Worm (Caenorhabditis elegans) whole organism, young adult: ENCODE results near the gene T19D12.6.

Experiments
- B0019.2 ChIP-seq: fragments of 200-800 bp; sonication (Bioruptor generic); conservative IDR thresholded peaks from 2 replicates; pipeline ENCODE4 v1.3.6; 2022; ENCODE audit warnings: missing genetic modification reagents, missing genetic modification characterization, missing compliant biosample characterization
- B0261.1 ChIP-seq: sonication (generic microtip); optimal IDR thresholded peaks from 2 replicates; lab custom pipeline; 2016; ENCODE audit warnings: mild to moderate bottlenecking, missing genetic modification characterization, moderate library complexity, missing compliant biosample characterization
- D2030.7 ChIP-seq: fragments of 200-800 bp; sonication (Bioruptor generic); IDR thresholded peaks from 2 replicates; pipeline ENCODE4 v1.3.6; 2022; ENCODE audit warnings: missing genetic modification reagents, missing genetic modification characterization, missing compliant biosample characterization
- F39B2.1 ChIP-seq: fragments of 200-800 bp; sonication (Bioruptor generic); IDR thresholded peaks from 2 replicates; pipeline ENCODE4 v1.3.6; 2022; ENCODE audit warnings: missing genetic modification reagents, missing genetic modification characterization, missing compliant biosample characterization
- K12H6.12 ChIP-seq: fragments of 200-800 bp; sonication (Bioruptor generic); optimal IDR thresholded peaks from 2 replicates; lab custom pipeline; 2018; ENCODE audit warnings: mild to moderate bottlenecking, missing genetic modification characterization, missing compliant biosample characterization
- T07F8.4 ChIP-seq: sonication (generic microtip); optimal IDR thresholded peaks from 2 replicates; lab custom pipeline; 2016; ENCODE audit warnings: mild to moderate bottlenecking, missing genetic modification characterization, moderate library complexity, missing compliant biosample characterization
- T26A5.8 ChIP-seq: sonication (generic microtip); optimal IDR thresholded peaks from 2 replicates; lab custom pipeline; 2016; ENCODE audit warnings: missing genetic modification characterization, missing compliant biosample characterization
- athp-1 ChIP-seq: sonication (generic microtip); optimal IDR thresholded peaks from 2 replicates; lab custom pipeline; 2017; ENCODE audit warnings: mild to moderate bottlenecking, missing genetic modification characterization, missing compliant biosample characterization
- attf-3 ChIP-seq: fragments of 200-800 bp; sonication (Bioruptor generic); conservative IDR thresholded peaks from 2 replicates; pipeline ENCODE4 v1.3.6; 2022; ENCODE audit warnings: missing genetic modification reagents, missing genetic modification characterization, missing compliant biosample characterization
- attf-6 ChIP-seq: fragments of 200-800 bp; sonication (Bioruptor generic); IDR thresholded peaks from 2 replicates; pipeline ENCODE4 v1.3.6; 2022; ENCODE audit warnings: missing genetic modification reagents, missing genetic modification characterization, missing compliant biosample characterization
- bed-2 ChIP-seq: fragments of 200-800 bp; sonication (Bioruptor generic); IDR thresholded peaks from 2 replicates; pipeline ENCODE4 v1.3.6; 2022; ENCODE audit warnings: missing genetic modification reagents, missing genetic modification characterization, missing compliant biosample characterization
- ceh-58 ChIP-seq: fragments of 200-800 bp; sonication (Bioruptor generic); IDR thresholded peaks from 2 replicates; pipeline ENCODE4 v1.3.6; 2022; ENCODE audit warnings: missing genetic modification characterization, missing compliant biosample characterization
- dox-1 ChIP-seq: fragments of 200-800 bp; sonication (Bioruptor generic); IDR thresholded peaks from 2 replicates; pipeline ENCODE4 v1.3.6; 2022; ENCODE audit warnings: missing genetic modification reagents, missing genetic modification characterization, missing compliant biosample characterization
- efl-1 ChIP-seq: fragments of 150-350 bp; optimal IDR thresholded peaks from 2 replicates; lab custom pipeline; 2014; ENCODE audit warnings: missing biosample characterization, missing genetic modification reagents, missing genetic modification characterization
- egl-44 ChIP-seq: fragments of 200-800 bp; sonication (Bioruptor generic); IDR thresholded peaks from 2 replicates; pipeline ENCODE4 v1.3.6; 2022; ENCODE audit warnings: missing genetic modification reagents, missing genetic modification characterization, missing compliant biosample characterization
- hrde-1 ChIP-seq: sonication (generic microtip); optimal IDR thresholded peaks from 2 replicates; lab custom pipeline; 2016; ENCODE audit warnings: missing genetic modification characterization, mild to moderate bottlenecking, missing compliant biosample characterization, moderate library complexity, missing genotype, missing genetic modification reagents, borderline replicate concordance
- hsf-1 ChIP-seq: fragments of 200-800 bp; sonication (Bioruptor generic); IDR thresholded peaks from 2 replicates; pipeline ENCODE4 v1.3.6; 2022; ENCODE audit warnings: missing genetic modification reagents, missing genetic modification characterization, missing compliant biosample characterization
- lag-1 ChIP-seq: fragments of 200-800 bp; sonication (Bioruptor generic); IDR thresholded peaks from 2 replicates; pipeline ENCODE4 v1.3.6; 2022; ENCODE audit warnings: missing genetic modification reagents, missing genetic modification characterization, missing compliant biosample characterization
- let-607 ChIP-seq, 2 experiments: fragments of 200-800 bp in 1 of 2; sonication (Bioruptor generic) in 1 of 2; sonication (generic microtip) in 1 of 2; optimal IDR thresholded peaks; 2 replicates each; lab custom pipeline; 2016 to 2018; ENCODE audit warnings: mild to moderate bottlenecking in 2 of 2, missing compliant biosample characterization in 2 of 2, missing genetic modification characterization in 2 of 2, moderate library complexity in 2 of 2, missing genotype in 1 of 2
- lin-26 ChIP-seq: fragments of 200-800 bp; sonication (Bioruptor generic); IDR thresholded peaks from 2 replicates; pipeline ENCODE4 v1.3.6; 2022; ENCODE audit warnings: missing genetic modification reagents, missing genetic modification characterization, missing compliant biosample characterization
- lir-1 ChIP-seq: fragments of 200-800 bp; sonication (Bioruptor generic); conservative IDR thresholded peaks from 2 replicates; pipeline ENCODE4 v1.3.6; 2022; ENCODE audit warnings: missing genetic modification reagents, missing genetic modification characterization, missing compliant biosample characterization
- mcd-1 ChIP-seq: fragments of 200-800 bp; sonication (Bioruptor generic); IDR thresholded peaks from 2 replicates; pipeline ENCODE4 v1.3.6; 2022; ENCODE audit warnings: missing genetic modification reagents, missing genetic modification characterization, missing compliant biosample characterization
- nhr-27 ChIP-seq: fragments of 200-800 bp; sonication (Bioruptor generic); optimal IDR thresholded peaks from 2 replicates; lab custom pipeline; 2018; ENCODE audit warnings: mild to moderate bottlenecking, missing genetic modification characterization, moderate library complexity, missing compliant biosample characterization
- nhr-80 ChIP-seq: sonication (generic microtip); optimal IDR thresholded peaks from 2 replicates; lab custom pipeline; 2016; ENCODE audit warnings: missing genetic modification characterization, missing compliant biosample characterization
- snpc-1.3 ChIP-seq: sonication (generic microtip); optimal IDR thresholded peaks from 2 replicates; lab custom pipeline; 2017; ENCODE audit warnings: missing genetic modification characterization, mild to moderate bottlenecking, missing compliant biosample characterization, antibody characterized with exemption, moderate library complexity, missing genotype, missing genetic modification reagents; ENCODE audit not compliant: insufficient read depth
- snpc-4 ChIP-seq, 5 experiments: fragments of 150-350 bp in 1 of 5; sonication (generic microtip) in 4 of 5; optimal IDR thresholded peaks; 2 replicates each; lab custom pipeline; 2014 to 2018; ENCODE audit warnings: missing genetic modification characterization in 5 of 5, missing biosample characterization in 3 of 5, antibody characterized with exemption in 2 of 5, mild to moderate bottlenecking in 2 of 5, missing compliant biosample characterization in 2 of 5, missing genotype in 2 of 5, moderate library complexity in 2 of 5, missing genetic modification reagents in 1 of 5
- somi-1 ChIP-seq: fragments of 200-800 bp; sonication (Bioruptor generic); optimal IDR thresholded peaks from 2 replicates; lab custom pipeline; 2018; ENCODE audit warnings: mild to moderate bottlenecking, missing genetic modification characterization, missing compliant biosample characterization
- tlf-1 ChIP-seq: fragments of 200-800 bp; sonication (Bioruptor generic); optimal IDR thresholded peaks from 2 replicates; lab custom pipeline; 2018; ENCODE audit warnings: mild to moderate bottlenecking, missing genetic modification characterization, missing compliant biosample characterization
- unc-62 ChIP-seq: fragments of 150-350 bp; optimal IDR thresholded peaks from 2 replicates; lab custom pipeline; 2014; ENCODE audit warnings: missing biosample characterization, missing genetic modification reagents, missing genetic modification characterization
- xnd-1 ChIP-seq: sonication (generic microtip); optimal IDR thresholded peaks from 2 replicates; lab custom pipeline; 2016; ENCODE audit warnings: missing genotype, missing genetic modification reagents, missing genetic modification characterization, missing compliant biosample characterization
- ztf-28 ChIP-seq: fragments of 200-800 bp; sonication (Bioruptor generic); IDR thresholded peaks from 2 replicates; pipeline ENCODE4 v1.3.6; 2022; ENCODE audit warnings: missing genetic modification reagents, missing genetic modification characterization, missing compliant biosample characterization
- ztf-3 ChIP-seq: fragments of 200-800 bp; sonication (Bioruptor generic); optimal IDR thresholded peaks from 2 replicates; lab custom pipeline; 2018; ENCODE audit warnings: mild to moderate bottlenecking, missing genetic modification characterization, missing compliant biosample characterization

T19D12.6 gene

DNA sequence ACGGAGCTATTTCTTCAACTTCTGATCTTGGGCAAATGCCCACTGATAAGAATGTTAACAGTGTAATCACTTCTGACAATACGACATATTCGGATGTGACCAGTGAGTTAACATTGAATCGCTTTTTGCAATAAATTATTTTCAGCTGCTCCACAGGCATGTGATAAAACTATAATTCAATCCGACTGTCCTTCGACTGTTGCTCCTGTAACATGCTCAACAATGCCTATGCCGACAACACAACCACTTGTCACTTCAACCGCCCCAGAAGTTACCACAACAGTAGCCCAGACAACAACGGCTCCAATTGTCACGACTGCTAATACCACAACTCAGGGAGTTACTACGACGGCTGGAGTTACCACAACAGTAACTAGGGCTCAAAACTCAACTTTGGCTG, 24.6 kb upstream of the T19D12.6 start:
- TF ChIP-seq T26A5.8 = no peak
- TF ChIP-seq lag-1 (GFP tag; lab: Robert Waterston, UW) = no peak
- TF ChIP-seq snpc-1.3 (tag; lab: Kevin White, UChicago) = no peak
- no peak for TF ChIP-seq nhr-27 (tag; lab: Kevin White, UChicago)
- TF ChIP-seq dox-1 = no peak
- no peak for TF ChIP-seq T07F8.4 (tag; lab: Kevin White, UChicago)
- no peak for TF ChIP-seq egl-44 (GFP tag; lab: Robert Waterston, UW)
- TF ChIP-seq efl-1 (GFP tag; lab: Kevin White, UChicago) = no peak
- TF ChIP-seq somi-1 = no peak
- no peak for TF ChIP-seq D2030.7 (GFP tag; lab: Robert Waterston, UW)
- TF ChIP-seq lir-1 (GFP tag; lab: Robert Waterston, UW) = no peak
- no peak for TF ChIP-seq mcd-1 (GFP tag; lab: Robert Waterston, UW)
- no peak for TF ChIP-seq K12H6.12 (tag; lab: Kevin White, UChicago)
- no peak for TF ChIP-seq athp-1 (tag; lab: Kevin White, UChicago)
- no peak for TF ChIP-seq ztf-3 (GFP tag; lab: Kevin White, UChicago)
- TF ChIP-seq, all 124 proteins: peak for 0

- no peak for TF ChIP-seq bed-2 (GFP tag; lab: Robert Waterston, UW)
- TF ChIP-seq attf-6 = no peak
- no peak for TF ChIP-seq B0019.2 (GFP tag; lab: Robert Waterston, UW)
- no peak for TF ChIP-seq ceh-58 (GFP tag; lab: Robert Waterston, UW)
- no peak for TF ChIP-seq let-607 (tag; optimal IDR thresholded peaks at IDR 0.05; lab: Kevin White, UChicago)
- no peak for TF ChIP-seq T26A5.8
- TF ChIP-seq tlf-1 (GFP tag; lab: Kevin White, UChicago) = no peak
- no peak for TF ChIP-seq snpc-4 (GFP tag; optimal IDR thresholded peaks at IDR 0.05; lab: Kevin White, UChicago)
- no peak for TF ChIP-seq snpc-4 (tag; optimal IDR thresholded peaks at IDR 0.05; lab: Kevin White, UChicago)
- TF ChIP-seq efl-1 (GFP tag; lab: Kevin White, UChicago) = no peak
- TF ChIP-seq lin-26 (GFP tag; lab: Robert Waterston, UW) = no peak
- TF ChIP-seq B0261.1 = no peak
- no peak for TF ChIP-seq unc-62 (GFP tag; lab: Kevin White, UChicago)
- no peak for TF ChIP-seq somi-1
- TF ChIP-seq ztf-28 (GFP tag; lab: Robert Waterston, UW) = no peak
- no peak for TF ChIP-seq attf-3
- no peak for TF ChIP-seq hrde-1
Measured at ce11 chrII:6666598-6666997, 23.7 kb upstream of the T19D12.6 start, which contains the start of gene T19D12.1. T19D12.1 (plus strand) TSS chrII:6666898.

DNA sequence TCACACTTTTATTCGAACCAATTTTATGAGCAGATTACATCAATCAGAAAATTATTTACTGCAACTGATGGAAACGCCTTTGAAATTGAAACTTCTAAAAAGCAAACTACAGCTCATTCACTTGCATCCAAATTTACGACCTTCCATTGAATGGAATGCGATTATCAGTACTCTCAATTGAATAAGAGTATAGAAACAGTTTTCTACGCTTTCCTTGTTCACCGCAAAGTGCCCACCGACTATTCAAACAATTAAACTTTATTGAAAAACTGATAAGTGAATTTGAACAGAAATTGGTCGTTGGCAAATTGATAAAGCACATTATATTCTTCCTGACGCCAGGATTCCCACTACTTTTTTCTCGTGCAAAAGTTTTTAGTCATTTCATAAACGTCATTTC, 23.0 kb upstream of the T19D12.6 start:
- peak; percentile 79 for TF ChIP-seq nhr-80 (tag; lab: Kevin White, UChicago)
- TF ChIP-seq efl-1 (GFP tag; lab: Kevin White, UChicago) = no peak

DNA sequence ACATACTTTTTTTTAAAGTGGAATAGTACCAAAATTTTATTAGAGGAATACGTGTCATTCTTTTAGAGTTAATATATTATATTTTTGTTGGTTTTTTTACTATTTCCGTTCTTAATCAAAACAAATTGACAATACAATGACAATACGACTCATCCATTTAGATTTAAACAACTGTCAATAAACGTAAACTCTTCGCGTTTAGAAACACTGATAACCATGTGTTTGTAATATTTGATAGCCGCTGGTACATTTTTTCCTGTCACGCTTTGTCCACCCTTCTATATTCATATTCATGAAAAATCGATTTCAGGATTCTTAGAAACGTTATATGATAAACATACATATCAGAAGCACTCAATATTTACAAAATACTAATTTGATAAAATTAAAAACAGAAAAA, 20.9 kb upstream of the T19D12.6 start:
- TF ChIP-seq hsf-1 (GFP tag; lab: Robert Waterston, UW) (no peak), F39B2.1 (no peak), nhr-80 (tag; lab: Kevin White, UChicago) (peak; percentile 41)

ce11 chrII:6661211-6661610, 18.3 kb upstream of the T19D12.6 start, which contains the start of gene T19D12.2:
T19D12.2 (plus strand) TSS chrII:6661335.
- no peak for TF ChIP-seq xnd-1 (tag; lab: Kevin White, UChicago)
- TF ChIP-seq nhr-80 (tag; lab: Kevin White, UChicago) = peak; percentile 53
- TF ChIP-seq, all 124 proteins: peak for 1
